Fruit fly (Drosophila melanogaster): ENCODE data around the gene Men-b.

The Men-b gene

DNA sequence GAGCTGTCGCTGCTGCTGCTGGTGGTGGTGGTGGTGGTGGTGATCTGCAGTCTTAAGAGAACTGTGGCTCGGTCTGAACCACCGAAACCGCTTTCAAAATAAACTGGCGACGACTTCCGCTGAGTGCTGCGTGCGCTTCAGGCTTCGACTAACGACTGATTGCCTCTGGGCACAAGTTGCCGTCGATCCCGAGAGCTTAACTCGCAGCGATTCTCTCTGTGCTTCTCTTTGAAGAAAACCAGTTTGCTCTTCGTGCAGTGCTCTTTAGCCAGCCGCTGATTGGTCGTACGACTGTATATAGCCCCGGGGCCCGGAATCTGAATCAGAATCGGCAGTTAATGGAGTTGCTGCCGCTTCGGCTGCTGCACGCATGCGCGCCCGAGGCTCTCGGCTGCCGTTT is 42.6 kb downstream of the Men-b start, which contains the start of gene Ser:
TSS of gene Ser (minus strand) at position 162 of the 400 bp plus-strand sequence.
- TF ChIP-seq dl (GFP tag; optimal IDR thresholded peaks at IDR 0.05; ENCODE audit: insufficient read depth in 1 of 2, partially characterized antibody in 2 of 2), result peak; percentile 65 to 68
- TF ChIP-seq h (GFP tag; optimal IDR thresholded peaks at IDR 0.05), result peak; percentile 4
- TF ChIP-seq Hr83 (GFP tag; optimal IDR thresholded peaks at IDR 0.05; ENCODE audit: poor library complexity, severe bottlenecking), result peak; percentile 17
- peak; percentile 5 for TF ChIP-seq psq (GFP tag; optimal IDR thresholded peaks at IDR 0.05)
- TF ChIP-seq jim (GFP tag; optimal IDR thresholded peaks at IDR 0.05), result no peak
- peak; percentile 4 for TF ChIP-seq br (GFP tag; optimal IDR thresholded peaks at IDR 0.05)
- peak; percentile 66 for TF ChIP-seq Dif (GFP tag; optimal IDR thresholded peaks at IDR 0.05; ENCODE audit: partially characterized antibody)
- peak; percentile 24 for TF ChIP-seq OdsH (GFP tag; optimal IDR thresholded peaks at IDR 0.05)
- no peak for TF ChIP-seq Vsx2 (GFP tag; optimal IDR thresholded peaks at IDR 0.05; ENCODE audit: partially characterized antibody)
- peak; percentile 19 for TF ChIP-seq Dfd (GFP tag; optimal IDR thresholded peaks at IDR 0.05)
- TF ChIP-seq fru (GFP tag; optimal IDR thresholded peaks at IDR 0.05), result peak; percentile 34
- no peak for TF ChIP-seq GATAd (GFP tag; optimal IDR thresholded peaks at IDR 0.05)

DNA sequence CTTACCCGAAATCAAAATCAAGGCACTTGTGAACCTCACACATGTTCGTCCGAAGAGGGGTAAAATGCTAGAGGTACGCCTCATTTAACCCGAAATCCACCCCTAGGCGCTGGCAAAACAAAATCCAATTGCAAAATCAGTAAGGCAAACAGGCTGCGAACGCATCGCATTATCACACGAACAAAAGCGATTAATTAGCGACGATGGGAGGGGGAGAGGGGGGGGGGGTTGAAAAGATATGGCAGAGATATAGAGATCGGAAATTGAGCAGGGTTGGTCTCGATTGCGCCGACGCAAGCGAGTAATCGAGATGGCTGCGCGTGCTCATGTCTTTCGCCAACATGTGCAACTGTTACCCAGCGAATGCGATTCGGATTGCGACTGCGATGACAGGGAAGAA is 45.4 kb downstream of the Men-b start:
- TF ChIP-seq CG9705 (GFP tag; optimal IDR thresholded peaks at IDR 0.05), result no peak
- TF ChIP-seq sage (GFP tag; optimal IDR thresholded peaks at IDR 0.05), result no peak
- no peak for TF ChIP-seq lola (GFP tag; optimal IDR thresholded peaks at IDR 0.05)
- TF ChIP-seq Rel (GFP tag; optimal IDR thresholded peaks at IDR 0.05), result no peak
- no peak for TF ChIP-seq Rel (tag; optimal IDR thresholded peaks at IDR 0.05)
- no peak for TF ChIP-seq foxo (GFP tag; optimal IDR thresholded peaks at IDR 0.05)
- no peak for TF ChIP-seq ey (GFP tag; optimal IDR thresholded peaks at IDR 0.05)

DNA sequence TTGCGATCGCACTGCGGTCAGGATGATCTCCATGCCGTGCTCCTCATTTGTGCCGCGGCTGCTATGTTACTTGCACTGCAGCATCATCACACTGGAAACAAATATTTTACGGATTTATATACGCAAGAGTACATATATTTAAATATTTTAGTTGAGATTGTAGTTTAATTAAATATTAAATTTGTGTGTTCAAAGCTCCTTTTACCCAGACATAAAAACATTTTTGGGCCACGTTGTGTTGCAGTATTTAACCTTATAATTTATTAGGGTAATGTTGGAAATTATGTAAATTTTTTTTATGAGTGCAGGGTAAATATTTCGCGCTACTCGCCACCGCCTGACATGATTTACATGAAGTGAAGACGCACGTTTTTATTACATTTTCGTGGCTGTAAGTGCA is 46.1 kb downstream of the Men-b start:
- TF ChIP-seq Sp1 (GFP tag; optimal IDR thresholded peaks at IDR 0.05), result peak; percentile 3
- peak; percentile 18 for TF ChIP-seq rgr (GFP tag; optimal IDR thresholded peaks at IDR 0.05)
- no peak for TF ChIP-seq jim (GFP tag; optimal IDR thresholded peaks at IDR 0.05)

DNA sequence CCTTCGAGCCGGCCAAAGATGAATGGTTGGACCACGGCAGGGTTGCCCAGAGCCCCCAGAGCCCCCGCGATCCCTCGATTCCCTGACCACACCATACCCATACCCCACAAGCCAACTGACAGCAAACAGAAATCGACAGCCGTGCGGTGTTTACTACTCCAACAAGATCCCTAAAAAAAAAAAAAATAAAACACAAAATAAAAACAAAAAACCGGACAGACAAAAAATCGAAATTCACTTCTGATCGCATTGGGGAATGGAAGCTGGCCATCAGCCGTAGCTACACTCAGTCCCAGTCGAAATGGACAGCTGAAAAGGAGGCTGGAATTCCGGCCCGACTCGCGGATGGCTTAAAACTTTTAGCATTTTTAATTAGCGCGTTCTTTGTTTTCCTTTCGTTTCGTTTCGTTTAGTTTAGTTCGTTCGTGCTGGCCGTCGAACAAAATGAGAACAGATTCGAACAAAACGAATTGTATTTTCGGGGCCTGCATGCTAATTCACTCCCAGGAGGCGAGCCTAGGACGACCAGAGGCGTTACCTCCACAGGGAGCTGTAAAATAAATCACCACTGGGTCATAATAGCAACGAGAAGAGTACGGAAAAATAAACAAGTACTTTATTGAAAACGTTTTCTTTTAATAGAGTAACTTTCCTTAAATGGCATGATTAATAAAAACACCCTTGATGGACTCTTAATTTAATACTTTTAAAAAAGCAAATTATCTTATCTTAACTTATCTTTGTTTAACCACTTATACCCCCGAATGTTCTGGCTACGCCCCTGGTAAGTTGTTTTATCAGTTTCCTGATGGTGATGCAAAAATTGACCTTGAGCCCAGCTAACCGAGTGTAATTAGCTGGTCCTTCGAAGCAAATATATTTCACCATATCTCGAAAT is 47.7 kb downstream of the Men-b start:
- TF ChIP-seq Myc (optimal IDR thresholded peaks at IDR 0.05) (no peak), N (GFP tag; optimal IDR thresholded peaks at IDR 0.05) (no peak), Hr78 (GFP tag; optimal IDR thresholded peaks at IDR 0.05) (no peak), sage (GFP tag; optimal IDR thresholded peaks at IDR 0.05) (no peak), ey (GFP tag; optimal IDR thresholded peaks at IDR 0.05) (peak; percentile 33), Hr83 (GFP tag; optimal IDR thresholded peaks at IDR 0.05; ENCODE audit: poor library complexity, severe bottlenecking) (no peak), tai (GFP tag; optimal IDR thresholded peaks at IDR 0.05) (no peak), CG32264 (GFP tag; optimal IDR thresholded peaks at IDR 0.05) (no peak), Dfd (GFP tag; optimal IDR thresholded peaks at IDR 0.05) (no peak), h (GFP tag; optimal IDR thresholded peaks at IDR 0.05) (peak; percentile 43), foxo (GFP tag; optimal IDR thresholded peaks at IDR 0.05) (peak in 1 of 2 experiments; percentile 50), HLH106 (tag; optimal IDR thresholded peaks at IDR 0.05) (peak; percentile 44), CrebA (GFP tag; optimal IDR thresholded peaks at IDR 0.05; ENCODE audit: borderline replicate concordance) (peak; percentile 79), Jra (GFP tag; optimal IDR thresholded peaks at IDR 0.05) (no peak), CG9705 (GFP tag; optimal IDR thresholded peaks at IDR 0.05) (no peak), fru (GFP tag; optimal IDR thresholded peaks at IDR 0.05) (no peak), Sp1 (GFP tag; optimal IDR thresholded peaks at IDR 0.05) (peak; percentile 15), brk (GFP tag; optimal IDR thresholded peaks at IDR 0.05) (peak; percentile 43), rgr (GFP tag; optimal IDR thresholded peaks at IDR 0.05) (peak; percentile 44), Mio (GFP tag; optimal IDR thresholded peaks at IDR 0.05) (no peak), br (GFP tag; optimal IDR thresholded peaks at IDR 0.05) (peak; percentile 16), Rel (GFP tag; optimal IDR thresholded peaks at IDR 0.05) (peak; percentile 62), Rel (tag; optimal IDR thresholded peaks at IDR 0.05) (no peak), OdsH (GFP tag; optimal IDR thresholded peaks at IDR 0.05) (peak; percentile 50), GATAd (GFP tag; optimal IDR thresholded peaks at IDR 0.05) (no peak), usp (GFP tag; optimal IDR thresholded peaks at IDR 0.05) (no peak), psq (GFP tag; optimal IDR thresholded peaks at IDR 0.05) (peak; percentile 24)

Measured in whole organism, wandering third instar larva.